Worm (Caenorhabditis elegans): Measurements from ENCODE around the gene Y113G7B.11.

DNA sequence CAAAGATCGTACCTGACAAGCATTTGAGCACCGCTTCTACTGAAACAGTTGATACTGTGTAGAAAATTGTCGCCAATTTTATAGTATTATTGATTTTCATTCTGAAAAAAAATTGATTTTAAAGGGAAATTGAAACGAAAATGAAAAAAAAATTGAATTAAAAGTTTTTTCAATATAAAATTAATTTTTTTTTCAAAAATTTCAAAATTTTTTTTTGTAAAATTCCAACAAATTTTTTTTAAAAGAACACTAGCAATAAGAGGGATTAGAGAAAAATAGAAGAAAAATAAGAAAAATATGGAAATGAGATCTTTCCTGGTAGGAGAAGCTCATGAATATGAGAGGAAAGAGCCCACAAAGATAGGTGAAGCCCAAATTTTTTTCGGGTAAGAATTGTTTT is at the start of gene Y113G7B.11:
- TF ChIP-seq him-1 (tag; optimal IDR thresholded peaks at IDR 0.05) = no peak
- TF ChIP-seq madf-10 (tag; optimal IDR thresholded peaks at IDR 0.05) = no peak
- TF ChIP-seq ztf-18 (tag; optimal IDR thresholded peaks at IDR 0.05) = no peak

All from whole organism, young adult.